Worm (Caenorhabditis elegans): ENCODE results near the gene nex-1.

DNA sequence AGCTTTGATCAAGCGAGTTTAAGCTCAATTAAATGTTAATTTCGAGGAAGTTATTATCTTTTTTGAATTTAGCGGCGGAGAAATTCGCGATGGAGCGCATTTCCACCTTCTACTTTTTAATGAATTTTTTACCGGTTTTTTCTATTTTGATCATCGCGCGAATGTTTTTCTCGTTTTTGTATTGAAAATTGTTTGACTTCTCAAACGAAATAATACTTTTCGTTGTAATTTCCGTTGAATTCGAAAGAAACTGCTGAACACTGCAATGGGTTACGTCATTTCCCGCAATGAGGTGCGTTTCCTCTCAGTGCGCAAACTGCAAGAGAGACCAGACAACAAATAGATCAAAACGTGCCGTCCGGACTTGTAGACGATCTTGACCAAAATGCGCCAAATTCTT is 44.2 kb upstream of the nex-1 start:
- TF ChIP-seq blmp-1 (tag; optimal IDR thresholded peaks at IDR 0.05) (no peak), unc-86 (tag; optimal IDR thresholded peaks at IDR 0.05) (no peak), unc-62 (GFP tag; optimal IDR thresholded peaks at IDR 0.05) (no peak), aly-2 (tag; optimal IDR thresholded peaks at IDR 0.05) (no peak), lin-15B (tag; optimal IDR thresholded peaks at IDR 0.05) (no peak), skn-1 (tag; optimal IDR thresholded peaks at IDR 0.05) (no peak), pag-3 (tag; optimal IDR thresholded peaks at IDR 0.05; ENCODE audit: borderline replicate concordance, insufficient read depth) (no peak), ceh-63 (GFP tag; optimal IDR thresholded peaks at IDR 0.05) (no peak)

Measured in whole organism, L1 larva.